Fruit fly (Drosophila melanogaster): ENCODE data around the gene dpp.

DNA sequence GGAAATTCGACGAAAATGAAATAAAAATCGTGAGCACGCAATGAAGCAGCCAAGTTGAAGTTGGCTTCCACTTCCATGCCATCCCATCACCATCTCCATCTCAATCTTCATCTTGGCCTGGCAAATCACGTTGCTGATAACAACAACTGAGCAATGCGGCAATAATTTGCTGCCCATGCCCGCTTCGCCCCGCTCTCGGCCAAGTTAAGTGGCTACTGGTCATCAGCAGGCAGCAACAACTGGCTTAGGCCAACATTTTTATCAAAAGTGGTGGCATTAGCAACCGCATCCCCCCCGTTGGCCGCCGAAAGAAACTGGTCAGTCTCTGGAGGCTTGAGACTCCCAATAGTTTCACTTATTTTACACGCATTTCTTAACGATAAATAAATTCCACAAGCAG lies 2.1 kb downstream of the dpp start:
- TF ChIP-seq CG8478 (optimal IDR thresholded peaks at IDR 0.05) (no peak), EcR (GFP tag; optimal IDR thresholded peaks at IDR 0.05) (no peak)
